Fruit fly (Drosophila melanogaster): ENCODE data around the gene lectin-22C.

The lectin-22C gene

dm6 chr2L:2037551-2038252, 637 bp upstream of the lectin-22C start (continued):
- TF ChIP-seq Opbp (GFP tag; IDR thresholded peaks at IDR 0.05; ENCODE audit: partially characterized antibody) (peak; percentile 95), CG3407 (GFP tag; optimal IDR thresholded peaks at IDR 0.05) (no peak), slbo (GFP tag; IDR thresholded peaks at IDR 0.05) (peak; percentile 48; the same call in 1 of the 2 replicates), CHES-1-like (GFP tag; optimal IDR thresholded peaks at IDR 0.05) (peak; percentile 61), Atf6 (GFP tag; IDR thresholded peaks at IDR 0.05) (no peak), Kr (GFP tag; optimal IDR thresholded peaks at IDR 0.05) (no peak), CG34422 (GFP tag; IDR thresholded peaks at IDR 0.05) (peak; percentile 74; the same call in 2 of the 3 replicates), Hr51 (GFP tag; optimal IDR thresholded peaks at IDR 0.05) (peak in 1 of 2 experiments; percentile 22), Lhr (GFP tag; optimal IDR thresholded peaks at IDR 0.05) (peak; percentile 94), CG8944 (GFP tag; optimal IDR thresholded peaks at IDR 0.05) (peak; percentile 14), CG7271 (tag; optimal IDR thresholded peaks at IDR 0.05) (no peak), CG8290 (GFP tag; optimal IDR thresholded peaks at IDR 0.05) (no peak), CG8290 (tag; optimal IDR thresholded peaks at IDR 0.05) (no peak), Gug (GFP tag; IDR thresholded peaks at IDR 0.05) (peak; percentile 40; the same call in 1 of the 4 replicates), exex (tag; optimal IDR thresholded peaks at IDR 0.05) (no peak), CG18764 (GFP tag; optimal IDR thresholded peaks at IDR 0.05) (peak; percentile 19), Camta (GFP tag; optimal IDR thresholded peaks at IDR 0.05) (no peak), zen (tag; optimal IDR thresholded peaks at IDR 0.05) (peak; percentile 53), luna (GFP tag; optimal IDR thresholded peaks at IDR 0.05) (peak; percentile 14), CrebB (tag; optimal IDR thresholded peaks at IDR 0.05) (no peak), jing (GFP tag; optimal IDR thresholded peaks at IDR 0.05) (no peak), ind (GFP tag; optimal IDR thresholded peaks at IDR 0.05) (no peak), Nf-YA (GFP tag; IDR thresholded peaks at IDR 0.05) (no peak), dan (GFP tag; IDR thresholded peaks at IDR 0.05) (no peak), Hmr (GFP tag; optimal IDR thresholded peaks at IDR 0.05) (peak; percentile 79), Aef1 (GFP tag; IDR thresholded peaks at IDR 0.05) (no peak), CG9727 (GFP tag; optimal IDR thresholded peaks at IDR 0.05) (no peak), ro (GFP tag; IDR thresholded peaks at IDR 0.05) (no peak), CG4707 (GFP tag; optimal IDR thresholded peaks at IDR 0.05) (no peak), run (tag; optimal IDR thresholded peaks at IDR 0.05) (no peak), CG18262 (tag; optimal IDR thresholded peaks at IDR 0.05) (no peak), so (GFP tag; IDR thresholded peaks at IDR 0.05) (no peak), CG4617 (GFP tag; optimal IDR thresholded peaks at IDR 0.05; ENCODE audit: borderline replicate concordance) (peak; percentile 92), kni (GFP tag; optimal IDR thresholded peaks at IDR 0.05) (no peak), CG7372 (GFP tag; IDR thresholded peaks at IDR 0.05) (no peak), jumu (GFP tag; optimal IDR thresholded peaks at IDR 0.05) (peak; percentile 26), tap (tag; optimal IDR thresholded peaks at IDR 0.05) (no peak), CG13296 (GFP tag; optimal IDR thresholded peaks at IDR 0.05) (no peak), CG2712 (tag; optimal IDR thresholded peaks at IDR 0.05) (peak; percentile 69), CG32772 (GFP tag; IDR thresholded peaks at IDR 0.05) (no peak), CG1792 (GFP tag; optimal IDR thresholded peaks at IDR 0.05) (peak; percentile 44), ssp (GFP tag; IDR thresholded peaks at IDR 0.05) (peak; percentile 31; the same call in 1 of the 2 replicates), eyg (GFP tag; optimal IDR thresholded peaks at IDR 0.05) (no peak), HHEX (GFP tag; optimal IDR thresholded peaks at IDR 0.05) (no peak), stwl (tag; optimal IDR thresholded peaks at IDR 0.05) (peak; percentile 84), Med (GFP tag) (peak; percentile 90), Mad (GFP tag; optimal IDR thresholded peaks at IDR 0.05) (peak; percentile 44), CG10321 (GFP tag; IDR thresholded peaks at IDR 0.05) (no peak), GATAe (GFP tag; conservative IDR thresholded peaks at IDR 0.05) (no peak), CG16779 (GFP tag; IDR thresholded peaks at IDR 0.05) (no peak), CG17328 (GFP tag; IDR thresholded peaks at IDR 0.05) (0 out of 2 replicates have a peak, but pooled peaks have one; percentile 8)
